Worm (Caenorhabditis elegans) whole organism, L4/young adult: ENCODE measurements around the gene pfk-1.1.

Experiments used
- W03F9.2 ChIP-seq: fragments of 150-350 bp; optimal IDR thresholded peaks from 2 replicates; lab custom pipeline; 2014; ENCODE audit warnings: missing biosample characterization, missing genetic modification characterization
- him-1 ChIP-seq: sonication (generic microtip); optimal IDR thresholded peaks from 2 replicates; lab custom pipeline; 2016; ENCODE audit warnings: missing genotype, missing genetic modification reagents, missing genetic modification characterization, missing compliant biosample characterization

- TF ChIP-seq W03F9.2, result no peak
- no peak for TF ChIP-seq him-1 (tag; lab: Kevin White, UChicago)
These were observed 33.3 kb upstream of the pfk-1.1 start for ce11 chrX:2907296-2907873.
